Fruit fly (Drosophila melanogaster) whole organism, embryonic: ENCODE measurements around the gene Vps53.
A peak's percentile ranks its signal among the peaks of the same experiment; 100 is the strongest.

Experiments used
- Abd-B ChIP-seq: fragments of 200-800 bp; sonication (Bioruptor generic); optimal IDR thresholded peaks from 2 replicates; lab custom pipeline; 2018; ENCODE audit warnings: missing biosample characterization, mild to moderate bottlenecking, missing genetic modification characterization, moderate library complexity
- CG10462 ChIP-seq: fragments of 200-800 bp; sonication (Bioruptor generic); optimal IDR thresholded peaks from 2 replicates; lab custom pipeline; 2016; ENCODE audit warnings: missing biosample characterization, missing genetic modification characterization
- CG14441 ChIP-seq: fragments of 200-800 bp; sonication (Bioruptor generic); IDR thresholded peaks from 2 replicates; pipeline ENCODE4 v1.3.6; 2022; ENCODE audit warnings: missing biosample characterization, missing genetic modification characterization
- CG14860 ChIP-seq: fragments of 200-800 bp; sonication (Bioruptor generic); IDR thresholded peaks from 3 replicates; pipeline ENCODE4 v1.3.6; 2022; ENCODE audit warnings: missing biosample characterization, missing genetic modification characterization; ENCODE audit not compliant: partially characterized antibody
- CG1529 ChIP-seq: fragments of 200-800 bp; sonication (Bioruptor generic); optimal IDR thresholded peaks from 3 replicates; lab custom pipeline; 2018; ENCODE audit warnings: missing biosample characterization, missing genetic modification characterization
- CG17186 ChIP-seq: fragments of 200-800 bp; sonication (Bioruptor generic); optimal IDR thresholded peaks from 3 replicates; lab custom pipeline; 2017; ENCODE audit warnings: missing biosample characterization, missing genetic modification reagents, missing genetic modification characterization
- CG17359 ChIP-seq: fragments of 200-800 bp; sonication (Bioruptor generic); optimal IDR thresholded peaks from 3 replicates; lab custom pipeline; 2018; ENCODE audit warnings: missing biosample characterization, mild to moderate bottlenecking, missing genetic modification characterization, moderate library complexity
- CG17829 ChIP-seq: fragments of 200-800 bp; optimal IDR thresholded peaks from 2 replicates; lab custom pipeline; 2019; ENCODE audit warnings: missing biosample characterization, mild to moderate bottlenecking, missing genetic modification characterization, moderate library complexity
- CG17912 ChIP-seq: fragments of 200-800 bp; sonication (Bioruptor generic); optimal IDR thresholded peaks from 2 replicates; lab custom pipeline; 2018; ENCODE audit warnings: missing biosample characterization, mild to moderate bottlenecking, missing genetic modification characterization
- CG18011 ChIP-seq: fragments of 200-800 bp; sonication (Bioruptor generic); optimal IDR thresholded peaks from 2 replicates; lab custom pipeline; 2017; ENCODE audit warnings: missing biosample characterization, missing genetic modification characterization, mild to moderate bottlenecking, moderate library complexity, missing genotype
- CG18599 ChIP-seq: fragments of 200-800 bp; sonication (Bioruptor generic); optimal IDR thresholded peaks from 3 replicates; lab custom pipeline; 2017; ENCODE audit warnings: missing biosample characterization, missing genetic modification characterization, mild to moderate bottlenecking, moderate library complexity, missing genetic modification reagents
- CG2120 ChIP-seq: fragments of 200-800 bp; sonication (Bioruptor generic); optimal IDR thresholded peaks from 3 replicates; lab custom pipeline; 2016; ENCODE audit warnings: missing biosample characterization, missing genetic modification characterization
- CG2712 ChIP-seq: fragments of 200-800 bp; optimal IDR thresholded peaks from 3 replicates; lab custom pipeline; 2019; ENCODE audit warnings: missing biosample characterization, mild to moderate bottlenecking, missing genetic modification characterization, moderate library complexity
- CG33557 ChIP-seq: fragments of 200-800 bp; sonication (Bioruptor generic); optimal IDR thresholded peaks from 2 replicates; lab custom pipeline; 2019; ENCODE audit warnings: missing biosample characterization, mild to moderate bottlenecking, missing genetic modification characterization, moderate library complexity
- CG34224 ChIP-seq: fragments of 200-800 bp; sonication (Bioruptor generic); IDR thresholded peaks from 3 replicates; pipeline ENCODE4 v1.3.6; 2022; ENCODE audit warnings: missing biosample characterization, missing genetic modification characterization; ENCODE audit not compliant: partially characterized antibody
- CG4707 ChIP-seq: fragments of 200-800 bp; sonication (Bioruptor generic); optimal IDR thresholded peaks from 2 replicates; lab custom pipeline; 2018; ENCODE audit warnings: missing biosample characterization, mild to moderate bottlenecking, missing genetic modification characterization, moderate library complexity
- CG5953 ChIP-seq: fragments of 200-800 bp; sonication (Bioruptor generic); IDR thresholded peaks from 2 replicates; pipeline ENCODE4 v1.3.6; 2022; ENCODE audit warnings: missing biosample characterization, missing genetic modification characterization
- CG6272 ChIP-seq: fragments of 200-800 bp; sonication (Bioruptor generic); IDR thresholded peaks from 2 replicates; pipeline ENCODE4 v1.3.6; 2022; ENCODE audit warnings: missing biosample characterization, missing genetic modification characterization
- CG6654 ChIP-seq: fragments of 200-800 bp; sonication (Bioruptor generic); optimal IDR thresholded peaks from 2 replicates; lab custom pipeline; 2017; ENCODE audit warnings: missing biosample characterization, mild to moderate bottlenecking, missing genetic modification characterization
- CG6791 ChIP-seq: fragments of 200-800 bp; sonication (Bioruptor generic); IDR thresholded peaks from 3 replicates; pipeline ENCODE4 v1.3.6; 2022; ENCODE audit warnings: missing biosample characterization, missing genetic modification characterization; ENCODE audit not compliant: partially characterized antibody
- CG7372 ChIP-seq: fragments of 200-800 bp; sonication (Bioruptor generic); IDR thresholded peaks from 2 replicates; pipeline ENCODE4 v1.3.6; 2022; ENCODE audit warnings: missing biosample characterization, missing genetic modification characterization
- CG9437 ChIP-seq: fragments of 200-800 bp; sonication (Bioruptor generic); optimal IDR thresholded peaks from 2 replicates; lab custom pipeline; 2018; ENCODE audit warnings: missing biosample characterization, mild to moderate bottlenecking, missing genetic modification characterization
- Dad ChIP-seq: fragments of 200-800 bp; sonication (Bioruptor generic); optimal IDR thresholded peaks from 3 replicates; lab custom pipeline; 2016; ENCODE audit warnings: missing biosample characterization, missing genetic modification characterization
- Dbx ChIP-seq: fragments of 200-800 bp; sonication (Bioruptor generic); IDR thresholded peaks from 3 replicates; pipeline ENCODE4 v1.3.6; 2022; ENCODE audit warnings: missing biosample characterization, missing genetic modification characterization
- HmgD ChIP-seq: fragments of 200-800 bp; sonication (Bioruptor generic); optimal IDR thresholded peaks from 3 replicates; lab custom pipeline; 2016; ENCODE audit warnings: missing biosample characterization, missing genetic modification characterization
- MBD-R2 ChIP-seq: fragments of 200-800 bp; sonication (Bioruptor generic); IDR thresholded peaks from 2 replicates; pipeline ENCODE4 v1.3.6; 2022; ENCODE audit warnings: missing biosample characterization, missing genetic modification characterization
- NFAT ChIP-seq: fragments of 200-800 bp; sonication (Bioruptor generic); IDR thresholded peaks from 2 replicates; pipeline ENCODE4 v1.3.6; 2022; ENCODE audit warnings: missing biosample characterization, missing genetic modification characterization
- NK7.1 ChIP-seq: fragments of 200-800 bp; sonication (Bioruptor generic); optimal IDR thresholded peaks from 3 replicates; lab custom pipeline; 2016; ENCODE audit warnings: missing biosample characterization, missing genetic modification characterization
- Neu2 ChIP-seq: fragments of 200-800 bp; sonication (Bioruptor generic); optimal IDR thresholded peaks from 3 replicates; lab custom pipeline; 2016; ENCODE audit warnings: missing biosample characterization, missing genetic modification characterization, borderline replicate concordance
- Oaz ChIP-seq: fragments of 200-800 bp; sonication (Bioruptor generic); IDR thresholded peaks from 2 replicates; pipeline ENCODE4 v1.3.6; 2022; ENCODE audit warnings: missing biosample characterization, missing genetic modification characterization
- Sry-β ChIP-seq: fragments of 200-800 bp; sonication (Bioruptor generic); optimal IDR thresholded peaks from 2 replicates; lab custom pipeline; 2018; ENCODE audit warnings: missing biosample characterization, mild to moderate bottlenecking, missing genetic modification characterization, moderate library complexity
- Trl ChIP-seq, 3 experiments: fragments of >200 bp in 2 of 3; fragments of 200-800 bp in 1 of 3; sonication (Bioruptor generic) in 1 of 3; optimal IDR thresholded peaks; 2 replicates in 1 of 3; 3 replicates in 2 of 3; lab custom pipeline; 2016 to 2017; ENCODE audit warnings: missing biosample characterization in 1 of 3, missing genetic modification characterization in 1 of 3
- ap ChIP-seq: fragments of 200-800 bp; sonication (Bioruptor generic); IDR thresholded peaks from 2 replicates; pipeline ENCODE4 v1.3.6; 2022; ENCODE audit warnings: missing biosample characterization, missing genetic modification characterization
- br ChIP-seq: fragments of >200 bp; optimal IDR thresholded peaks from 2 replicates; lab custom pipeline; 2017
- cas ChIP-seq: fragments of 200-800 bp; sonication (Bioruptor generic); IDR thresholded peaks from 2 replicates; pipeline ENCODE4 v1.3.6; 2022; ENCODE audit warnings: missing biosample characterization, missing genetic modification characterization
- chif ChIP-seq, 2 experiments: fragments of 200-800 bp; sonication (Bioruptor generic); optimal IDR thresholded peaks; 3 replicates each; lab custom pipeline; 2016; ENCODE audit warnings: missing biosample characterization in 2 of 2, missing genetic modification characterization in 2 of 2
- chn ChIP-seq: fragments of 200-800 bp; sonication (Bioruptor generic); optimal IDR thresholded peaks from 2 replicates; lab custom pipeline; 2016; ENCODE audit warnings: missing biosample characterization, missing genetic modification characterization
- dan ChIP-seq: fragments of 200-800 bp; sonication (Bioruptor generic); IDR thresholded peaks from 2 replicates; pipeline ENCODE4 v1.3.6; 2022; ENCODE audit warnings: missing biosample characterization, missing genetic modification characterization
- dpn ChIP-seq, 2 experiments: fragments of 200-800 bp; sonication (Bioruptor generic); optimal IDR thresholded peaks; 3 replicates each; lab custom pipeline; 2016; ENCODE audit warnings: missing biosample characterization in 2 of 2, missing genetic modification characterization in 2 of 2
- fd3F ChIP-seq: fragments of 200-800 bp; sonication (Bioruptor generic); optimal IDR thresholded peaks from 2 replicates; lab custom pipeline; 2018; ENCODE audit warnings: missing biosample characterization, mild to moderate bottlenecking, missing genetic modification characterization, moderate library complexity
- ham ChIP-seq: fragments of 200-800 bp; sonication (Bioruptor generic); IDR thresholded peaks from 2 replicates; pipeline ENCODE4 v1.3.6; 2022; ENCODE audit warnings: missing biosample characterization, missing genetic modification characterization
- her ChIP-seq: fragments of 200-800 bp; sonication (Bioruptor generic); optimal IDR thresholded peaks from 2 replicates; lab custom pipeline; 2016; ENCODE audit warnings: missing biosample characterization, missing genetic modification characterization
- kni ChIP-seq: fragments of 200-800 bp; sonication (Bioruptor generic); optimal IDR thresholded peaks from 3 replicates; lab custom pipeline; 2017; ENCODE audit warnings: mild to moderate bottlenecking, missing biosample characterization, missing genetic modification reagents, missing genetic modification characterization
- mld ChIP-seq: fragments of 200-800 bp; sonication (Bioruptor generic); IDR thresholded peaks from 3 replicates; pipeline ENCODE4 v1.3.6; 2022; ENCODE audit warnings: missing biosample characterization, missing genetic modification characterization; ENCODE audit not compliant: partially characterized antibody
- pita ChIP-seq: fragments of 200-800 bp; sonication (Bioruptor generic); optimal IDR thresholded peaks from 2 replicates; lab custom pipeline; 2017; ENCODE audit warnings: missing biosample characterization, mild to moderate bottlenecking, missing genetic modification characterization
- pnt ChIP-seq: fragments of 200-800 bp; sonication (Bioruptor generic); optimal IDR thresholded peaks from 3 replicates; lab custom pipeline; 2016; ENCODE audit warnings: missing biosample characterization, missing genetic modification characterization
- sisA ChIP-seq: fragments of 200-800 bp; sonication (Bioruptor generic); IDR thresholded peaks from 2 replicates; pipeline ENCODE4 v1.3.6; 2022; ENCODE audit warnings: missing biosample characterization, missing genetic modification characterization
- tgo ChIP-seq: fragments of 200-800 bp; sonication (Bioruptor generic); IDR thresholded peaks from 3 replicates; pipeline ENCODE4 v1.3.6; 2022; ENCODE audit warnings: missing biosample characterization, missing genetic modification characterization
- tio ChIP-seq: fragments of 200-800 bp; sonication (Bioruptor generic); optimal IDR thresholded peaks from 2 replicates; lab custom pipeline; 2017; ENCODE audit warnings: missing biosample characterization, missing genetic modification characterization, inconsistent platforms
- wor ChIP-seq: fragments of 200-800 bp; sonication (Bioruptor generic); IDR thresholded peaks from 2 replicates; pipeline ENCODE4 v1.3.6; 2022; ENCODE audit warnings: missing biosample characterization, missing genetic modification characterization
- z ChIP-seq: fragments of 200-800 bp; sonication (Bioruptor generic); IDR thresholded peaks from 3 replicates; pipeline ENCODE4 v1.3.6; 2022; ENCODE audit warnings: missing biosample characterization, missing genetic modification characterization

Vps53 gene

dm6 chr2L:4393842-4394421 lies 8.1 kb upstream of the Vps53 start, which contains the start of gene CG3652 (continued):
- TF ChIP-seq sisA (no peak), CG17829 (tag; lab: Kevin White, UChicago) (peak; percentile 31), wor (GFP tag; lab: Robert Waterston, UW) (no peak), CG10462 (GFP tag; lab: Kevin White, UChicago) (no peak), chif (GFP tag; optimal IDR thresholded peaks at IDR 0.05; lab: Kevin White, UChicago) (no peak), Dad (peak; percentile 9), mld (no peak), CG1529 (GFP tag; lab: Kevin White, UChicago) (no peak), CG34224 (GFP tag; lab: Robert Waterston, UW) (peak; percentile 38; the same call in 1 of the 3 replicates), fd3F (GFP tag; lab: Kevin White, UChicago) (no peak), Oaz (GFP tag; lab: Robert Waterston, UW) (no peak), Neu2 (GFP tag; lab: Kevin White, UChicago) (no peak), MBD-R2 (GFP tag; lab: Robert Waterston, UW) (peak; percentile 55), CG17912 (GFP tag; lab: Kevin White, UChicago) (no peak), CG2712 (no peak), CG9437 (GFP tag; lab: Kevin White, UChicago) (peak; percentile 42), Dbx (0 out of 3 replicates have a peak, but pooled peaks have one; percentile 21), pnt (GFP tag; lab: Kevin White, UChicago) (peak; percentile 34), CG4707 (GFP tag; lab: Kevin White, UChicago) (no peak), CG18599 (GFP tag; lab: Kevin White, UChicago) (no peak), ham (GFP tag; lab: Robert Waterston, UW) (no peak), CG6791 (GFP tag; lab: Robert Waterston, UW) (peak; percentile 46; the same call in 1 of the 3 replicates), CG7372 (GFP tag; lab: Robert Waterston, UW) (no peak), tio (GFP tag; lab: Kevin White, UChicago) (no peak), Sry-β (peak; percentile 82), CG6272 (GFP tag; lab: Robert Waterston, UW) (no peak), tgo (GFP tag; lab: Robert Waterston, UW) (no peak), cas (no peak), br (no peak), chn (GFP tag; lab: Kevin White, UChicago) (peak; percentile 9), CG17359 (tag; lab: Kevin White, UChicago) (no peak), dan (GFP tag; lab: Robert Waterston, UW) (no peak), HmgD (GFP tag; lab: Kevin White, UChicago) (peak; percentile 27), CG33557 (no peak), NFAT (no peak), CG6654 (no peak), kni (GFP tag; lab: Kevin White, UChicago) (no peak), dpn (GFP tag; optimal IDR thresholded peaks at IDR 0.05; lab: Kevin White, UChicago) (peak; percentile 4 to 48), CG17186 (GFP tag; lab: Kevin White, UChicago) (peak; percentile 31), Abd-B (GFP tag; lab: Kevin White, UChicago) (peak; percentile 42), CG2120 (GFP tag; lab: Kevin White, UChicago) (peak; percentile 64), NK7.1 (no peak), ap (GFP tag; lab: Robert Waterston, UW) (no peak), z (GFP tag; lab: Robert Waterston, UW) (no peak), her (GFP tag; lab: Kevin White, UChicago) (no peak), Trl (optimal IDR thresholded peaks at IDR 0.05; lab: Kevin White, UChicago) (no peak), Trl (GFP tag; optimal IDR thresholded peaks at IDR 0.05; lab: Kevin White, UChicago) (peak; percentile 34), CG14860 (GFP tag; lab: Robert Waterston, UW) (no peak), CG5953 (GFP tag; lab: Robert Waterston, UW) (no peak), CG18011 (GFP tag; lab: Kevin White, UChicago) (no peak), CG14441 (GFP tag; lab: Robert Waterston, UW) (no peak), pita (GFP tag; lab: Kevin White, UChicago) (no peak)
